Worm (Caenorhabditis elegans): ENCODE data around the gene F23B2.10.

Gene F23B2.10

ce11 chrIV:9191183-9191582 lies 37.0 kb upstream of the F23B2.10 start (continued):
- peak; percentile 66 for TF ChIP-seq ceh-9 (tag; optimal IDR thresholded peaks at IDR 0.05)
- TF ChIP-seq ceh-18 (tag; optimal IDR thresholded peaks at IDR 0.05): peak; percentile 80
- peak; percentile 61 for TF ChIP-seq nfya-1 (tag; optimal IDR thresholded peaks at IDR 0.05)
- TF ChIP-seq ama-1 (optimal IDR thresholded peaks at IDR 0.05): no peak
- TF ChIP-seq K09A11.1 (tag; optimal IDR thresholded peaks at IDR 0.05; ENCODE audit: insufficient read depth): peak; percentile 43
- TF ChIP-seq ceh-14 (tag; optimal IDR thresholded peaks at IDR 0.05): peak; percentile 78
- TF ChIP-seq lin-11 (tag; optimal IDR thresholded peaks at IDR 0.05): peak; percentile 88
- peak; percentile 89 for TF ChIP-seq madf-2 (tag; optimal IDR thresholded peaks at IDR 0.05)
- peak; percentile 88 for TF ChIP-seq ceh-45 (GFP tag; IDR thresholded peaks at IDR 0.05)
- peak; percentile 48 for TF ChIP-seq unc-42 (tag; optimal IDR thresholded peaks at IDR 0.05)
- peak; percentile 84 for TF ChIP-seq dmd-4 (tag; optimal IDR thresholded peaks at IDR 0.05; ENCODE audit: borderline replicate concordance)
- no peak for TF ChIP-seq fkh-10 (GFP tag; optimal IDR thresholded peaks at IDR 0.05)
- peak; percentile 85 for TF ChIP-seq fax-1 (tag; optimal IDR thresholded peaks at IDR 0.05)
- TF ChIP-seq odd-2 (tag; optimal IDR thresholded peaks at IDR 0.05): peak; percentile 55
- peak; percentile 36 for TF ChIP-seq ets-4 (tag; optimal IDR thresholded peaks at IDR 0.05)
- TF ChIP-seq ahr-1 (tag; optimal IDR thresholded peaks at IDR 0.05): peak; percentile 72
- no peak for TF ChIP-seq ceh-22 (tag; optimal IDR thresholded peaks at IDR 0.05)
- no peak for TF ChIP-seq elt-4 (tag; optimal IDR thresholded peaks at IDR 0.05)
- peak; percentile 91 for TF ChIP-seq pha-2 (tag; optimal IDR thresholded peaks at IDR 0.05)
- TF ChIP-seq ceh-30 (tag; optimal IDR thresholded peaks at IDR 0.05): peak; percentile 75
- TF ChIP-seq pha-4 (tag; optimal IDR thresholded peaks at IDR 0.05): no peak
- peak; percentile 94 for TF ChIP-seq che-1 (tag; optimal IDR thresholded peaks at IDR 0.05)
- peak; percentile 93 for TF ChIP-seq gmeb-2 (tag; optimal IDR thresholded peaks at IDR 0.05)
- peak; percentile 86 for TF ChIP-seq hlh-15 (tag; optimal IDR thresholded peaks at IDR 0.05)
- TF ChIP-seq ceh-6 (GFP tag; optimal IDR thresholded peaks at IDR 0.05): peak; percentile 96
- peak; percentile 53 for TF ChIP-seq hlh-30 (tag; optimal IDR thresholded peaks at IDR 0.05; ENCODE audit: insufficient read depth)
- peak; percentile 95 for TF ChIP-seq hlh-6 (tag; optimal IDR thresholded peaks at IDR 0.05)
- TF ChIP-seq zip-5 (tag; optimal IDR thresholded peaks at IDR 0.05): peak; percentile 77
- peak; percentile 85 for TF ChIP-seq F13H6.1 (tag; optimal IDR thresholded peaks at IDR 0.05)

DNA sequence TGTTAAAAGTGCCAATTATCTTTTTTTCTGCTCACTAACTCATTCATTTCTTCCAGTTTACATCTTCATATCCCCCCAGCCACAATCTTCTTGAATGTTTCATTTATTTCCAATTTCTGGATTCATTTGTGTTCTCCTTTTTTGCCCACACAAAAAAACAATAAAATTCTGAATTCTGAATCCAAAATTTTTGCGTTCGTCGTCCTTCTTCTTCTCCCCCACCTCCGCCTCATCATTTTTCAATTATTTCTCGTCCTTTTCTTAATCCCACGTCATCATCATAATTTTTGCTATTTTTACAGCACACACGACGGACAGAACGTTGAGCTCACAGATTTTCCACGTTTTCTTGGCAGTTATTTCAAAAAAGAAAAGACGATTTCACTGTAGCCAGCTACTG lies 30.4 kb upstream of the F23B2.10 start, which contains the start of gene C07C7.1:
C07C7.1 (plus strand) TSS at position 301 of the 400 bp plus-strand sequence.
- no peak for TF ChIP-seq ceh-30 (tag; optimal IDR thresholded peaks at IDR 0.05)
- no peak for TF ChIP-seq hlh-30 (tag; optimal IDR thresholded peaks at IDR 0.05; ENCODE audit: insufficient read depth)
- no peak for TF ChIP-seq sox-4 (tag; optimal IDR thresholded peaks at IDR 0.05)
- no peak for TF ChIP-seq pag-3 (tag; optimal IDR thresholded peaks at IDR 0.05; ENCODE audit: borderline replicate concordance)
- no peak for TF ChIP-seq hlh-13 (GFP tag; optimal IDR thresholded peaks at IDR 0.05)
- TF ChIP-seq ahr-1 (tag; optimal IDR thresholded peaks at IDR 0.05): no peak
- TF ChIP-seq ceh-19 (GFP tag; optimal IDR thresholded peaks at IDR 0.05): no peak
- TF ChIP-seq fkh-10 (GFP tag; optimal IDR thresholded peaks at IDR 0.05): no peak
- no peak for TF ChIP-seq lim-6 (tag; optimal IDR thresholded peaks at IDR 0.05)
- TF ChIP-seq tbx-7 (tag; optimal IDR thresholded peaks at IDR 0.05): no peak
- TF ChIP-seq zip-5 (tag; optimal IDR thresholded peaks at IDR 0.05): no peak
- no peak for TF ChIP-seq tbx-2 (tag; optimal IDR thresholded peaks at IDR 0.05)

- TF ChIP-seq che-1 (tag; optimal IDR thresholded peaks at IDR 0.05) (no peak), odd-2 (tag; optimal IDR thresholded peaks at IDR 0.05) (no peak), fkh-10 (GFP tag; optimal IDR thresholded peaks at IDR 0.05) (no peak), nhr-232 (tag; optimal IDR thresholded peaks at IDR 0.05) (no peak), ahr-1 (tag; optimal IDR thresholded peaks at IDR 0.05) (no peak), hlh-8 (tag; optimal IDR thresholded peaks at IDR 0.05) (no peak), unc-42 (tag; optimal IDR thresholded peaks at IDR 0.05) (no peak), dve-1 (tag; optimal IDR thresholded peaks at IDR 0.05) (no peak), sox-2 (GFP tag; IDR thresholded peaks at IDR 0.05) (no peak)
These were observed 15.6 kb upstream of the F23B2.10 start for ce11 chrIV:9169764-9170163.

All from whole organism, late embryonic.